Worm (Caenorhabditis elegans): ENCODE data around the gene ins-11.

DNA sequence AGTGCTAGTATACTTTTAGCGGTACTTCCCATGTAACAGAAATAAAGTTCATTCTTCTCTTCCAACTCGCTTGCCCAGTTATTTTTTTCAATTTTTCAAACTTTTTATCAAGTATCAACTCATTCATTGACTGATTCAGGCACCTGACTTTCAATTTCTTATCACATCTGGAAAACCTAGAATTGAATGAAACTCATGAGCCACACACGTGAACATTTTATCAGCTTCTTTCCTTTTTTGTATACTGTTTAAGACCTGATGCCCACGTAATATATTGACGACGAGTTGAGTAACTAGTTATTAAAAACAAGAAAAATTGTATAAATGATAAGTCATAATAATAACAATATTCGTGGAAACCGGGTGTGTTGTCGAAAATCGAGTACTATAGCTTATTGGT is 3.0 kb upstream of the ins-11 start:
- no peak for TF ChIP-seq him-1 (tag; optimal IDR thresholded peaks at IDR 0.05)
- no peak for TF ChIP-seq W03F9.2 (tag; optimal IDR thresholded peaks at IDR 0.05)

All from whole organism, L4/young adult.